Worm (Caenorhabditis elegans): Measurements from ENCODE around the gene R09A8.2.

Gene R09A8.2

ce11 chrX:12659814-12660213 lies 40.5 kb downstream of the R09A8.2 start, which contains the start of gene C02B4.3:
C02B4.3 (minus strand) TSS chrX:12659847.
- TF ChIP-seq peb-1 (tag; optimal IDR thresholded peaks at IDR 0.05) (no peak), snpc-4 (tag; optimal IDR thresholded peaks at IDR 0.05) (no peak), dmd-4 (tag; optimal IDR thresholded peaks at IDR 0.05) (no peak), mdl-1 (tag; optimal IDR thresholded peaks at IDR 0.05) (no peak), gmeb-1 (tag; optimal IDR thresholded peaks at IDR 0.05) (no peak), Y55F3AM.14 (GFP tag; optimal IDR thresholded peaks at IDR 0.05) (no peak), unc-39 (tag; optimal IDR thresholded peaks at IDR 0.05) (no peak), unc-55 (GFP tag; optimal IDR thresholded peaks at IDR 0.05) (no peak), aly-2 (tag; optimal IDR thresholded peaks at IDR 0.05) (no peak), F13H6.1 (tag; optimal IDR thresholded peaks at IDR 0.05) (no peak), mbf-1 (tag; optimal IDR thresholded peaks at IDR 0.05) (no peak), alr-1 (tag; optimal IDR thresholded peaks at IDR 0.05) (no peak), elt-1 (tag; optimal IDR thresholded peaks at IDR 0.05) (no peak), mab-5 (tag; optimal IDR thresholded peaks at IDR 0.05) (no peak), C34F6.9 (tag; optimal IDR thresholded peaks at IDR 0.05) (no peak), lin-11 (tag; optimal IDR thresholded peaks at IDR 0.05) (no peak)

- no peak for TF ChIP-seq unc-62 (GFP tag; optimal IDR thresholded peaks at IDR 0.05)
- TF ChIP-seq crh-2 (tag; optimal IDR thresholded peaks at IDR 0.05), result peak; percentile 41
- peak; percentile 9 for TF ChIP-seq Y55F3AM.14 (GFP tag; optimal IDR thresholded peaks at IDR 0.05)
- no peak for TF ChIP-seq nhr-129 (tag; optimal IDR thresholded peaks at IDR 0.05)
- TF ChIP-seq C34F6.9 (tag; optimal IDR thresholded peaks at IDR 0.05), result peak; percentile 44
- TF ChIP-seq sma-3 (GFP tag; optimal IDR thresholded peaks at IDR 0.05), result peak; percentile 70
- TF ChIP-seq lin-11 (tag; optimal IDR thresholded peaks at IDR 0.05), result peak; percentile 48
- TF ChIP-seq gmeb-1 (tag; optimal IDR thresholded peaks at IDR 0.05), result peak; percentile 10
- TF ChIP-seq blmp-1 (tag; optimal IDR thresholded peaks at IDR 0.05; ENCODE audit: insufficient read depth), result no peak
- peak; percentile 61 for TF ChIP-seq fos-1 (tag; optimal IDR thresholded peaks at IDR 0.05)
- TF ChIP-seq mab-5 (tag; optimal IDR thresholded peaks at IDR 0.05), result no peak
- TF ChIP-seq nhr-10 (tag; optimal IDR thresholded peaks at IDR 0.05), result no peak
- TF ChIP-seq F13H6.1 (tag; optimal IDR thresholded peaks at IDR 0.05), result peak; percentile 67
- TF ChIP-seq nhr-21 (tag; optimal IDR thresholded peaks at IDR 0.05), result peak; percentile 73
- TF ChIP-seq dmd-4 (tag; optimal IDR thresholded peaks at IDR 0.05), result no peak
- TF ChIP-seq lsy-2 (tag; optimal IDR thresholded peaks at IDR 0.05), result peak in 1 of 2 experiments; percentile 46
- peak in 1 of 2 experiments; percentile 35 for TF ChIP-seq mdl-1 (tag; optimal IDR thresholded peaks at IDR 0.05)
- peak; percentile 38 for TF ChIP-seq nhr-25 (tag; optimal IDR thresholded peaks at IDR 0.05)
- TF ChIP-seq nhr-237 (tag; optimal IDR thresholded peaks at IDR 0.05), result no peak
- TF ChIP-seq elt-1 (tag; optimal IDR thresholded peaks at IDR 0.05), result no peak
- TF ChIP-seq unc-55 (GFP tag; optimal IDR thresholded peaks at IDR 0.05), result peak; percentile 52
- no peak for TF ChIP-seq nhr-11 (tag; optimal IDR thresholded peaks at IDR 0.05)
- TF ChIP-seq sma-9 (GFP tag; optimal IDR thresholded peaks at IDR 0.05), result peak; percentile 78
- TF ChIP-seq sma-9 (tag; optimal IDR thresholded peaks at IDR 0.05), result no peak
- TF ChIP-seq ceh-82 (tag; optimal IDR thresholded peaks at IDR 0.05), result no peak
Observed at ce11 chrX:12661091-12661526, 41.8 kb downstream of the R09A8.2 start.

- TF ChIP-seq Y55F3AM.14 (GFP tag; optimal IDR thresholded peaks at IDR 0.05), result no peak
- no peak for TF ChIP-seq sem-4 (tag; optimal IDR thresholded peaks at IDR 0.05)
- no peak for TF ChIP-seq nhr-10 (tag; optimal IDR thresholded peaks at IDR 0.05)
- TF ChIP-seq nhr-21 (tag; optimal IDR thresholded peaks at IDR 0.05), result no peak
- TF ChIP-seq ztf-1 (GFP tag; conservative IDR thresholded peaks at IDR 0.05), result no peak
- no peak for TF ChIP-seq ZK546.5 (tag; optimal IDR thresholded peaks at IDR 0.05)
- TF ChIP-seq crh-2 (tag; optimal IDR thresholded peaks at IDR 0.05), result no peak
- peak in 1 of 2 experiments; percentile 14 for TF ChIP-seq lsy-2 (tag; optimal IDR thresholded peaks at IDR 0.05)
- no peak for TF ChIP-seq nhr-11 (tag; optimal IDR thresholded peaks at IDR 0.05)
- no peak for TF ChIP-seq lin-13 (GFP tag; optimal IDR thresholded peaks at IDR 0.05)
- no peak for TF ChIP-seq unc-39 (tag; optimal IDR thresholded peaks at IDR 0.05)
- TF ChIP-seq elt-3 (tag; optimal IDR thresholded peaks at IDR 0.05), result no peak
- no peak for TF ChIP-seq F13H6.1 (tag; optimal IDR thresholded peaks at IDR 0.05)
- peak; percentile 0 for TF ChIP-seq ztf-4 (tag; optimal IDR thresholded peaks at IDR 0.05)
- TF ChIP-seq unc-55 (GFP tag; optimal IDR thresholded peaks at IDR 0.05), result no peak
- TF ChIP-seq C34F6.9 (tag; optimal IDR thresholded peaks at IDR 0.05), result no peak
- TF ChIP-seq mdl-1 (tag; optimal IDR thresholded peaks at IDR 0.05), result no peak
- TF ChIP-seq skn-1 (tag; optimal IDR thresholded peaks at IDR 0.05), result no peak
- no peak for TF ChIP-seq fos-1 (tag; optimal IDR thresholded peaks at IDR 0.05)
- no peak for TF ChIP-seq elt-1 (tag; optimal IDR thresholded peaks at IDR 0.05)
- no peak for TF ChIP-seq lin-39 (tag; optimal IDR thresholded peaks at IDR 0.05)
- TF ChIP-seq aly-2 (tag; optimal IDR thresholded peaks at IDR 0.05), result no peak
- TF ChIP-seq nhr-25 (tag; optimal IDR thresholded peaks at IDR 0.05), result peak; percentile 4
- no peak for TF ChIP-seq sma-3 (GFP tag; optimal IDR thresholded peaks at IDR 0.05)
Observed at ce11 chrX:12663114-12663513, 43.8 kb downstream of the R09A8.2 start.

All from whole organism, L2 larva.